Worm (Caenorhabditis elegans) whole organism, L4 larva: Measurements from ENCODE around the gene usp-46.

Experiments used
- D1046.2 ChIP-seq: fragments of 200-800 bp; sonication (Bioruptor generic); IDR thresholded peaks from 2 replicates; pipeline ENCODE4 v1.3.6; 2022; ENCODE audit warnings: missing genetic modification characterization, missing compliant biosample characterization
- F44E2.7 ChIP-seq: fragments of 200-800 bp; sonication (Bioruptor generic); IDR thresholded peaks from 2 replicates; pipeline ENCODE4 v2.1.2; 2022; ENCODE audit warnings: missing genetic modification characterization, missing compliant biosample characterization
- R02D3.7 ChIP-seq: fragments of 150-350 bp; sonication (generic microtip); optimal IDR thresholded peaks from 3 replicates; lab custom pipeline; 2014; ENCODE audit warnings: missing biosample characterization, missing genetic modification characterization
- T20F7.1 ChIP-seq: fragments of 200-800 bp; sonication (Bioruptor generic); optimal IDR thresholded peaks from 2 replicates; lab custom pipeline; 2018; ENCODE audit warnings: mild to moderate bottlenecking, missing genetic modification characterization, missing compliant biosample characterization
- T26A8.4 ChIP-seq: fragments of 200-800 bp; sonication (Bioruptor generic); IDR thresholded peaks from 2 replicates; pipeline ENCODE4 v1.3.6; 2022; ENCODE audit warnings: missing genetic modification characterization, missing compliant biosample characterization
- aha-1 ChIP-seq: fragments of 150-350 bp; peaks from one replicate; lab custom pipeline; 2014; ENCODE audit warnings: missing biosample characterization, missing genetic modification characterization
- ceh-28 ChIP-seq: fragments of 150-350 bp; optimal IDR thresholded peaks from 2 replicates; lab custom pipeline; 2014; ENCODE audit warnings: missing biosample characterization, missing genetic modification reagents, missing genetic modification characterization
- ceh-44 ChIP-seq: fragments of 200-800 bp; sonication (Bioruptor generic); IDR thresholded peaks from 2 replicates; pipeline ENCODE4 v1.3.6; 2022; ENCODE audit warnings: missing genetic modification reagents, missing genetic modification characterization, missing compliant biosample characterization
- ces-1 ChIP-seq: fragments of 150-350 bp; sonication (generic microtip); optimal IDR thresholded peaks from 4 replicates; lab custom pipeline; 2014; ENCODE audit warnings: missing biosample characterization, missing genetic modification reagents, missing genetic modification characterization
- daf-12 ChIP-seq: fragments of 150-350 bp; optimal IDR thresholded peaks from 2 replicates; lab custom pipeline; 2014; ENCODE audit warnings: missing biosample characterization, missing genetic modification reagents, missing genetic modification characterization
- dve-1 ChIP-seq: sonication (generic microtip); optimal IDR thresholded peaks from 2 replicates; lab custom pipeline; 2017; ENCODE audit warnings: antibody characterized with exemption, mild to moderate bottlenecking, missing genetic modification characterization, missing compliant biosample characterization; ENCODE audit not compliant: insufficient read depth
- egl-27 ChIP-seq: sonication (generic microtip); optimal IDR thresholded peaks from 3 replicates; lab custom pipeline; 2017; ENCODE audit warnings: missing biosample characterization, missing genetic modification reagents, missing genetic modification characterization
- egl-43 ChIP-seq: fragments of 200-800 bp; sonication (Bioruptor generic); IDR thresholded peaks from 2 replicates; pipeline ENCODE4 v1.3.6; 2022; ENCODE audit warnings: missing genetic modification reagents, missing genetic modification characterization, missing compliant biosample characterization
- hif-1 ChIP-seq, 2 experiments: sonication (generic microtip); optimal IDR thresholded peaks; 2 replicates each; lab custom pipeline; 2016 to 2017; ENCODE audit warnings: missing compliant biosample characterization in 2 of 2, missing genetic modification characterization in 2 of 2, missing genetic modification reagents in 2 of 2, missing genotype in 2 of 2, mild to moderate bottlenecking in 1 of 2
- hlh-11 ChIP-seq: fragments of 200-800 bp; sonication (Bioruptor generic); optimal IDR thresholded peaks from 2 replicates; lab custom pipeline; 2018; ENCODE audit warnings: mild to moderate bottlenecking, missing genetic modification characterization, missing compliant biosample characterization
- hlh-30 ChIP-seq: sonication (generic microtip); optimal IDR thresholded peaks from 2 replicates; lab custom pipeline; 2017; ENCODE audit warnings: antibody characterized with exemption, mild to moderate bottlenecking, missing genetic modification characterization, missing compliant biosample characterization; ENCODE audit not compliant: insufficient read depth
- lin-1 ChIP-seq: fragments of 200-800 bp; sonication (Bioruptor generic); IDR thresholded peaks from 2 replicates; pipeline ENCODE4 v1.3.6; 2022; ENCODE audit warnings: missing genetic modification reagents, missing genetic modification characterization, missing compliant biosample characterization
- lin-13 ChIP-seq: fragments of 150-350 bp; optimal IDR thresholded peaks from 2 replicates; lab custom pipeline; 2014; ENCODE audit warnings: missing biosample characterization, missing genetic modification reagents, missing genetic modification characterization
- lin-38 ChIP-seq: fragments of 200-800 bp; sonication (Bioruptor generic); IDR thresholded peaks from 2 replicates; pipeline ENCODE4 v1.3.6; 2022; ENCODE audit warnings: missing genetic modification reagents, missing genetic modification characterization, missing compliant biosample characterization
- lsy-2 ChIP-seq, 2 experiments: fragments of 150-350 bp in 1 of 2; sonication (generic microtip) in 1 of 2; optimal IDR thresholded peaks; 2 replicates each; lab custom pipeline; 2014 to 2017; ENCODE audit warnings: missing biosample characterization in 2 of 2, missing genetic modification characterization in 2 of 2
- madf-5 ChIP-seq, 2 experiments: fragments of 200-800 bp; sonication (Bioruptor generic); IDR thresholded peaks; 2 replicates each; pipeline ENCODE4 v1.3.6; 2022; ENCODE audit warnings: missing compliant biosample characterization in 2 of 2, missing genetic modification characterization in 2 of 2
- madf-9 ChIP-seq: fragments of 200-800 bp; sonication (Bioruptor generic); conservative IDR thresholded peaks from 2 replicates; pipeline ENCODE4 v1.3.6; 2022; ENCODE audit warnings: missing genetic modification reagents, missing genetic modification characterization, missing compliant biosample characterization
- mdl-1 ChIP-seq, 2 experiments: fragments of 150-350 bp in 1 of 2; sonication (generic microtip) in 1 of 2; optimal IDR thresholded peaks; 2 replicates each; lab custom pipeline; 2014 to 2017; ENCODE audit warnings: missing biosample characterization in 2 of 2, missing genetic modification characterization in 2 of 2
- mep-1 ChIP-seq: fragments of 150-350 bp; sonication (generic microtip); optimal IDR thresholded peaks from 3 replicates; lab custom pipeline; 2014; ENCODE audit warnings: missing biosample characterization, missing genetic modification characterization
- mes-2 ChIP-seq: sonication (generic microtip); optimal IDR thresholded peaks from 2 replicates; lab custom pipeline; 2016; ENCODE audit warnings: missing genotype, mild to moderate bottlenecking, missing genetic modification characterization, missing compliant biosample characterization; ENCODE audit not compliant: poor library complexity, severe bottlenecking
- mxl-3 ChIP-seq: fragments of 200-800 bp; sonication (Bioruptor generic); optimal IDR thresholded peaks from 2 replicates; lab custom pipeline; 2018; ENCODE audit warnings: mild to moderate bottlenecking, missing genetic modification characterization, missing compliant biosample characterization
- nhr-11 ChIP-seq: fragments of 150-350 bp; optimal IDR thresholded peaks from 2 replicates; lab custom pipeline; 2014; ENCODE audit warnings: missing biosample characterization, missing genetic modification characterization
- nhr-237 ChIP-seq: sonication (generic microtip); optimal IDR thresholded peaks from 2 replicates; lab custom pipeline; 2017; ENCODE audit warnings: missing biosample characterization, missing genetic modification characterization
- nhr-25 ChIP-seq: sonication (generic microtip); optimal IDR thresholded peaks from 2 replicates; lab custom pipeline; 2017; ENCODE audit warnings: missing genetic modification characterization, mild to moderate bottlenecking, missing compliant biosample characterization, antibody characterized with exemption, moderate library complexity, borderline replicate concordance; ENCODE audit not compliant: insufficient read depth
- nhr-41 ChIP-seq: fragments of 200-800 bp; sonication (Bioruptor generic); IDR thresholded peaks from 2 replicates; pipeline ENCODE4 v1.3.6; 2022; ENCODE audit warnings: missing genetic modification reagents, missing genetic modification characterization, missing compliant biosample characterization
- nhr-6 ChIP-seq: fragments of 150-350 bp; optimal IDR thresholded peaks from 2 replicates; lab custom pipeline; 2014; ENCODE audit warnings: missing biosample characterization, missing genetic modification characterization
- nhr-76 ChIP-seq: fragments of 150-350 bp; optimal IDR thresholded peaks from 2 replicates; lab custom pipeline; 2014; ENCODE audit warnings: missing biosample characterization, missing genetic modification characterization
- pha-4 ChIP-seq, 2 experiments: fragments of 150-350 bp in 1 of 2; fragments of 200-800 bp in 1 of 2; sonication (Bioruptor generic) in 1 of 2; IDR thresholded peaks in 1 of 2; optimal IDR thresholded peaks in 1 of 2; 2 replicates each; pipeline versions ENCODE4 v1.3.6 to Lab custom; 2014 to 2022; ENCODE audit warnings: missing genetic modification characterization in 2 of 2, missing genetic modification reagents in 2 of 2, missing biosample characterization in 1 of 2, missing compliant biosample characterization in 1 of 2
- rbr-2 ChIP-seq: sonication (generic microtip); optimal IDR thresholded peaks from 2 replicates; lab custom pipeline; 2016; ENCODE audit warnings: missing genotype, missing genetic modification characterization, missing compliant biosample characterization
- spr-1 ChIP-seq: sonication (generic microtip); optimal IDR thresholded peaks from 2 replicates; lab custom pipeline; 2016; ENCODE audit warnings: mild to moderate bottlenecking, missing genetic modification characterization, missing compliant biosample characterization
- vab-7 ChIP-seq: fragments of 200-800 bp; sonication (Bioruptor generic); IDR thresholded peaks from 2 replicates; pipeline ENCODE4 v1.3.6; 2022; ENCODE audit warnings: missing genetic modification reagents, missing genetic modification characterization, missing compliant biosample characterization
- ztf-11 ChIP-seq: fragments of 150-350 bp; optimal IDR thresholded peaks from 2 replicates; lab custom pipeline; 2014; ENCODE audit warnings: missing biosample characterization, missing genetic modification characterization

The usp-46 gene

ce11 chrIII:9808179-9808578 lies 31.8 kb downstream of the usp-46 start, which contains the start of gene gtap-2:
gtap-2 (plus strand) TSS chrIII:9808544.
- TF ChIP-seq nhr-237 (tag; lab: Kevin White, UChicago) (no peak), dve-1 (tag; lab: Kevin White, UChicago) (peak; percentile 3), R02D3.7 (tag; lab: Kevin White, UChicago) (no peak), hif-1 (tag; optimal IDR thresholded peaks at IDR 0.05; lab: Kevin White, UChicago) (peak in 1 of 2 experiments; percentile 54), D1046.2 (GFP tag; lab: Robert Waterston, UW) (no peak), lin-13 (no peak), nhr-6 (tag; lab: Kevin White, UChicago) (no peak), egl-43 (no peak), ces-1 (GFP tag; lab: Kevin White, UChicago) (no peak), daf-12 (tag; lab: Kevin White, UChicago) (no peak), mep-1 (tag; lab: Kevin White, UChicago) (no peak), nhr-76 (no peak), lin-38 (GFP tag; lab: Robert Waterston, UW) (peak; percentile 53), lsy-2 (tag; optimal IDR thresholded peaks at IDR 0.05; lab: Kevin White, UChicago) (peak in 1 of 2 experiments; percentile 37), mes-2 (tag; lab: Kevin White, UChicago) (peak; percentile 35), hlh-30 (tag; lab: Kevin White, UChicago) (peak; percentile 9), T20F7.1 (GFP tag; lab: Kevin White, UChicago) (peak; percentile 37), lin-1 (GFP tag; lab: Robert Waterston, UW) (no peak)

DNA sequence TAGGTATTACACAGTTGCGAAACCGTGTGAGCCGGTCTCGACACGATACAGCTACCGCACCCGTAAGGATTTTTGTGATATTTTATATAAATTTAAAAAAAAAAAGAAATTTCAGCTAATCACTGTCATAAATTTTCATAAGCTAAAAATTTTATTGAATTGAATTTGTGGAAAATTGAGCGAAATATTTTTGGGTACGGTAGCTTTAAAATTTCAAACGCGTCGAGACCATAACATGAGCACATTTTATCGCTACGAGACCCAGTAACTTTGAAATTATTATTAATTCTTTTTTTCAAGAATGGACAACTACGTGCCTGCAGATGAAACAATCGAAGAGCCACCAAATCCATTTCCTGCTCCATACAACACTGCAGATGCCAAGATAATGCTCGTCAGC lies 36.7 kb downstream of the usp-46 start, which contains the start of gene ZK632.14:
TSS of gene ZK632.14 (plus strand) at position 301 of the 400 bp plus-strand sequence.
- no peak for TF ChIP-seq ces-1 (GFP tag; lab: Kevin White, UChicago)
- no peak for TF ChIP-seq egl-27 (tag; lab: Kevin White, UChicago)
- no peak for TF ChIP-seq spr-1
- 0 out of 2 replicates have a peak, but pooled peaks have one; percentile 13 for TF ChIP-seq T26A8.4 (GFP tag; lab: Robert Waterston, UW)
- TF ChIP-seq nhr-41 (GFP tag; lab: Robert Waterston, UW) = no peak
- no peak for TF ChIP-seq ceh-44 (GFP tag; lab: Robert Waterston, UW)
- TF ChIP-seq, all 104 proteins: peak for 1

- TF ChIP-seq egl-43 (peak; percentile 55; the same call in 1 of the 2 replicates), mes-2 (tag; lab: Kevin White, UChicago) (peak; percentile 41), aha-1 (tag; lab: Kevin White, UChicago) (peak; percentile 84), mdl-1 (tag; optimal IDR thresholded peaks at IDR 0.05; lab: Kevin White, UChicago) (peak in 1 of 2 experiments; percentile 31), madf-5 (GFP tag; IDR thresholded peaks at IDR 0.05; lab: Robert Waterston, UW) (no peak), hlh-11 (tag; lab: Kevin White, UChicago) (peak; percentile 16), mxl-3 (peak; percentile 45), F44E2.7 (0 out of 2 replicates have a peak, but pooled peaks have one; percentile 22), madf-9 (GFP tag; lab: Robert Waterston, UW) (no peak), pha-4 (GFP tag; IDR thresholded peaks at IDR 0.05; lab: Robert Waterston, UW) (no peak), pha-4 (tag; optimal IDR thresholded peaks at IDR 0.05; lab: Kevin White, UChicago) (peak; percentile 58), mep-1 (tag; lab: Kevin White, UChicago) (peak; percentile 43), dve-1 (tag; lab: Kevin White, UChicago) (peak; percentile 22), nhr-25 (no peak), ceh-28 (tag; lab: Kevin White, UChicago) (peak; percentile 28), nhr-11 (tag; lab: Kevin White, UChicago) (peak; percentile 30), rbr-2 (tag; lab: Kevin White, UChicago) (peak; percentile 33), ztf-11 (tag; lab: Kevin White, UChicago) (no peak), nhr-6 (tag; lab: Kevin White, UChicago) (peak; percentile 63), vab-7 (GFP tag; lab: Robert Waterston, UW) (no peak), lsy-2 (tag; optimal IDR thresholded peaks at IDR 0.05; lab: Kevin White, UChicago) (peak in 1 of 2 experiments; percentile 52), lin-1 (GFP tag; lab: Robert Waterston, UW) (no peak)
Measured at ce11 chrIII:9817087-9817612, 40.7 kb downstream of the usp-46 start, which contains the start of gene cnx-1. cnx-1 (minus strand) TSS chrIII:9817137.
